Worm (Caenorhabditis elegans): Measurements from ENCODE around the gene ugt-30.
"Not testable (repeated sequence)": the region's sequence is repeated elsewhere in the genome, so short reads cannot be mapped to it uniquely, and the experiment has no call there.

Gene ugt-30

ce11 chrV:15113992-15114391 lies 11.1 kb downstream of the ugt-30 start, which contains the start of gene T01G5.6:
Gene T01G5.6, minus strand, starts transcription at chrV:15114092.
- TF ChIP-seq nhr-28 (tag; optimal IDR thresholded peaks at IDR 0.05) (no peak), aly-2 (tag; optimal IDR thresholded peaks at IDR 0.05) (no peak), ztf-11 (tag; optimal IDR thresholded peaks at IDR 0.05) (no peak), eor-1 (tag; optimal IDR thresholded peaks at IDR 0.05) (no peak), ceh-28 (tag; optimal IDR thresholded peaks at IDR 0.05) (no peak), hmg-11 (tag; optimal IDR thresholded peaks at IDR 0.05) (no peak), lsy-12 (tag; optimal IDR thresholded peaks at IDR 0.05) (no peak), nfya-1 (tag; optimal IDR thresholded peaks at IDR 0.05; ENCODE audit: insufficient read depth) (no peak), nhr-76 (tag; optimal IDR thresholded peaks at IDR 0.05) (no peak)

ce11 chrV:15111660-15112059 lies 13.4 kb downstream of the ugt-30 start, which contains the start of gene T01G5.7:
Gene T01G5.7, plus strand, starts transcription at chrV:15111960.
- TF ChIP-seq skn-1 (tag; optimal IDR thresholded peaks at IDR 0.05) = no peak
- no peak for TF ChIP-seq lin-39 (tag; optimal IDR thresholded peaks at IDR 0.05)
- TF ChIP-seq fkh-10 (GFP tag; optimal IDR thresholded peaks at IDR 0.05) = no peak
- no peak for TF ChIP-seq ama-1 (optimal IDR thresholded peaks at IDR 0.05)
- TF ChIP-seq mdl-1 (tag; optimal IDR thresholded peaks at IDR 0.05) = no peak
- no peak for TF ChIP-seq nfya-1 (tag; optimal IDR thresholded peaks at IDR 0.05; ENCODE audit: insufficient read depth)
- no peak for TF ChIP-seq zag-1 (tag; optimal IDR thresholded peaks at IDR 0.05)
- TF ChIP-seq snpc-4 (tag; optimal IDR thresholded peaks at IDR 0.05) = no peak
- TF ChIP-seq lin-15B (tag; optimal IDR thresholded peaks at IDR 0.05) = no peak
- no peak for TF ChIP-seq fkh-2 (tag; optimal IDR thresholded peaks at IDR 0.05)
- TF ChIP-seq nhr-28 (tag; optimal IDR thresholded peaks at IDR 0.05) = no peak
- TF ChIP-seq nhr-25 (tag; optimal IDR thresholded peaks at IDR 0.05) = no peak
- TF ChIP-seq nhr-43 (tag; optimal IDR thresholded peaks at IDR 0.05; ENCODE audit: poor library complexity, severe bottlenecking) = no peak
- TF ChIP-seq nhr-67 (tag; optimal IDR thresholded peaks at IDR 0.05) = no peak
- no peak for TF ChIP-seq pha-4 (tag; optimal IDR thresholded peaks at IDR 0.05)
- TF ChIP-seq egl-27 (tag; optimal IDR thresholded peaks at IDR 0.05) = no peak
- no peak for TF ChIP-seq ceh-16 (tag; optimal IDR thresholded peaks at IDR 0.05)
- no peak for TF ChIP-seq aly-2 (tag; optimal IDR thresholded peaks at IDR 0.05)
- TF ChIP-seq nhr-237 (tag; optimal IDR thresholded peaks at IDR 0.05) = no peak

ce11 chrV:15109260-15109659 lies 15.8 kb downstream of the ugt-30 start, which contains the start of gene Y75B12A.2:
Gene Y75B12A.2, plus strand, starts transcription at chrV:15109560.
- TF ChIP-seq ztf-11 (tag; optimal IDR thresholded peaks at IDR 0.05) = no peak
- TF ChIP-seq nhr-11 (tag; optimal IDR thresholded peaks at IDR 0.05) = no peak
- TF ChIP-seq nhr-28 (tag; optimal IDR thresholded peaks at IDR 0.05) = no peak
- TF ChIP-seq nfya-1 (tag; optimal IDR thresholded peaks at IDR 0.05; ENCODE audit: insufficient read depth) = no peak
- no peak for TF ChIP-seq ztf-4 (tag; optimal IDR thresholded peaks at IDR 0.05)

ce11 chrV:15105893-15106598 lies 19.0 kb downstream of the ugt-30 start, which contains the start of gene C01G10.14:
Gene C01G10.14, minus strand, starts transcription at chrV:15105943.
- not testable (repeated sequence) for TF ChIP-seq elt-3, nhr-76, tbx-2 (tag; optimal IDR thresholded peaks at IDR 0.05)

- no peak for TF ChIP-seq unc-39 (tag; optimal IDR thresholded peaks at IDR 0.05)
- no peak for TF ChIP-seq pha-4 (tag; optimal IDR thresholded peaks at IDR 0.05)
- no peak for TF ChIP-seq nhr-12 (tag; optimal IDR thresholded peaks at IDR 0.05)
- no peak for TF ChIP-seq sea-2 (GFP tag; optimal IDR thresholded peaks at IDR 0.05)
- no peak for TF ChIP-seq nhr-77 (tag; optimal IDR thresholded peaks at IDR 0.05)
- no peak for TF ChIP-seq ceh-9 (tag; optimal IDR thresholded peaks at IDR 0.05)
- TF ChIP-seq zag-1 (tag; optimal IDR thresholded peaks at IDR 0.05) = no peak
- no peak for TF ChIP-seq elt-2 (tag; optimal IDR thresholded peaks at IDR 0.05)
- TF ChIP-seq nhr-28 (tag; optimal IDR thresholded peaks at IDR 0.05) = no peak
- no peak for TF ChIP-seq elt-3 (tag; optimal IDR thresholded peaks at IDR 0.05)
- no peak for TF ChIP-seq hmg-11 (tag; optimal IDR thresholded peaks at IDR 0.05)
- no peak for TF ChIP-seq nhr-11 (tag; optimal IDR thresholded peaks at IDR 0.05)
- TF ChIP-seq nhr-25 (tag; optimal IDR thresholded peaks at IDR 0.05) = no peak
- no peak for TF ChIP-seq daf-12 (tag; optimal IDR thresholded peaks at IDR 0.05)
- TF ChIP-seq nhr-237 (tag; optimal IDR thresholded peaks at IDR 0.05) = no peak
- TF ChIP-seq lin-15B (tag; optimal IDR thresholded peaks at IDR 0.05) = no peak
- no peak for TF ChIP-seq ceh-16 (tag; optimal IDR thresholded peaks at IDR 0.05)
These were observed 25.6 kb downstream of the ugt-30 start, which contains the start of gene C01G10.1 for ce11 chrV:15099447-15099846. Gene C01G10.1, plus strand, starts transcription at chrV:15099747.

All from whole organism, L3 larva.